Worm (Caenorhabditis elegans) whole organism, young adult: ENCODE data around the gene scyl-1.

Source experiments
- Y67H2A.10 ChIP-seq: fragments of 200-800 bp; sonication (Bioruptor generic); conservative IDR thresholded peaks from 2 replicates; pipeline ENCODE4 v1.3.6; 2022; ENCODE audit warnings: missing genetic modification reagents, missing genetic modification characterization, missing compliant biosample characterization
- Y95B8A.8 ChIP-seq: fragments of 200-800 bp; sonication (Bioruptor generic); IDR thresholded peaks from 2 replicates; pipeline ENCODE4 v1.3.6; 2022; ENCODE audit warnings: missing genetic modification reagents, missing genetic modification characterization, missing compliant biosample characterization
- ceh-100 ChIP-seq: fragments of 200-800 bp; sonication (Bioruptor generic); IDR thresholded peaks from 2 replicates; pipeline ENCODE4 v1.3.6; 2022; ENCODE audit warnings: missing genetic modification reagents, missing genetic modification characterization, missing compliant biosample characterization
- dpff-1 ChIP-seq: sonication (generic microtip); optimal IDR thresholded peaks from 2 replicates; lab custom pipeline; 2017; ENCODE audit warnings: mild to moderate bottlenecking, missing genetic modification characterization, missing compliant biosample characterization
- lin-35 ChIP-seq, 3 experiments: fragments of 150-350 bp in 2 of 3; sonication (generic microtip) in 1 of 3; optimal IDR thresholded peaks; 2 replicates each; lab custom pipeline; 2014 to 2018; ENCODE audit warnings: missing biosample characterization in 3 of 3, missing genetic modification characterization in 3 of 3, missing genetic modification reagents in 3 of 3
- rcor-1 ChIP-seq: fragments of 200-800 bp; sonication (Bioruptor generic); IDR thresholded peaks from 2 replicates; pipeline ENCODE4 v1.3.6; 2022; ENCODE audit warnings: missing genetic modification reagents, missing genetic modification characterization, missing compliant biosample characterization
- snpc-1.1 ChIP-seq: sonication (generic microtip); optimal IDR thresholded peaks from 2 replicates; lab custom pipeline; 2017; ENCODE audit warnings: missing genetic modification characterization, mild to moderate bottlenecking, missing compliant biosample characterization, antibody characterized with exemption, moderate library complexity, missing genotype, missing genetic modification reagents; ENCODE audit not compliant: insufficient read depth
- sptf-2 ChIP-seq: fragments of 200-800 bp; sonication (Bioruptor generic); optimal IDR thresholded peaks from 2 replicates; lab custom pipeline; 2018; ENCODE audit warnings: mild to moderate bottlenecking, missing genetic modification characterization, missing compliant biosample characterization
- tlf-1 ChIP-seq: fragments of 200-800 bp; sonication (Bioruptor generic); optimal IDR thresholded peaks from 2 replicates; lab custom pipeline; 2018; ENCODE audit warnings: mild to moderate bottlenecking, missing genetic modification characterization, missing compliant biosample characterization
- ztf-26 ChIP-seq: sonication (generic microtip); optimal IDR thresholded peaks from 2 replicates; lab custom pipeline; 2017; ENCODE audit warnings: missing genetic modification characterization, missing compliant biosample characterization
- ztf-28 ChIP-seq: fragments of 200-800 bp; sonication (Bioruptor generic); IDR thresholded peaks from 2 replicates; pipeline ENCODE4 v1.3.6; 2022; ENCODE audit warnings: missing genetic modification reagents, missing genetic modification characterization, missing compliant biosample characterization

- TF ChIP-seq rcor-1 (no peak), ceh-100 (GFP tag; lab: Robert Waterston, UW) (no peak), ztf-26 (tag; lab: Kevin White, UChicago) (no peak), dpff-1 (tag; lab: Kevin White, UChicago) (no peak), lin-35 (GFP tag; optimal IDR thresholded peaks at IDR 0.05; lab: Kevin White, UChicago) (no peak), sptf-2 (GFP tag; lab: Kevin White, UChicago) (no peak), snpc-1.1 (tag; lab: Kevin White, UChicago) (no peak), Y95B8A.8 (GFP tag; lab: Robert Waterston, UW) (no peak), tlf-1 (GFP tag; lab: Kevin White, UChicago) (no peak), Y67H2A.10 (GFP tag; lab: Robert Waterston, UW) (no peak), ztf-28 (GFP tag; lab: Robert Waterston, UW) (no peak)
These were observed 6.1 kb upstream of the scyl-1 start, which contains the start of gene W07G4.5 for ce11 chrV:13047574-13048030.
